Worm (Caenorhabditis elegans) whole organism, L1 larva: Measurements from ENCODE around the gene F18A11.3.
A peak's percentile ranks its signal among the peaks of the same experiment; 100 is the strongest.

ENCODE experiments used
- C16A3.4 ChIP-seq: fragments of 150-350 bp; optimal IDR thresholded peaks from 2 replicates; lab custom pipeline; 2014; ENCODE audit warnings: missing biosample characterization, missing genetic modification characterization
- C34B4.2 ChIP-seq: sonication (generic microtip); optimal IDR thresholded peaks from 2 replicates; lab custom pipeline; 2017; ENCODE audit warnings: mild to moderate bottlenecking, missing genetic modification characterization, missing compliant biosample characterization
- F16B12.6 ChIP-seq: fragments of 150-350 bp; optimal IDR thresholded peaks from 2 replicates; lab custom pipeline; 2014; ENCODE audit warnings: missing biosample characterization, missing genetic modification characterization
- Y116A8C.19 ChIP-seq: sonication (generic microtip); optimal IDR thresholded peaks from 2 replicates; lab custom pipeline; 2016; ENCODE audit warnings: missing compliant biosample characterization, missing genetic modification characterization, borderline replicate concordance
- ceh-63 ChIP-seq: fragments of 200-800 bp; sonication (Bioruptor generic); optimal IDR thresholded peaks from 2 replicates; lab custom pipeline; 2018; ENCODE audit warnings: mild to moderate bottlenecking, missing genetic modification characterization, missing compliant biosample characterization
- ceh-8 ChIP-seq: fragments of 200-800 bp; sonication (Bioruptor generic); optimal IDR thresholded peaks from 2 replicates; lab custom pipeline; 2018; ENCODE audit warnings: mild to moderate bottlenecking, missing genetic modification characterization, moderate library complexity, missing compliant biosample characterization
- ces-1 ChIP-seq: fragments of 150-350 bp; optimal IDR thresholded peaks from 2 replicates; lab custom pipeline; 2014; ENCODE audit warnings: missing biosample characterization, missing genetic modification reagents, missing genetic modification characterization
- dpl-1 ChIP-seq, 3 experiments: fragments of 150-350 bp in 2 of 3; sonication (generic microtip) in 1 of 3; optimal IDR thresholded peaks; 2 replicates each; lab custom pipeline; 2014 to 2017; ENCODE audit warnings: missing biosample characterization in 3 of 3, missing genetic modification characterization in 3 of 3, missing genetic modification reagents in 3 of 3
- dsc-1 ChIP-seq: sonication (generic microtip); optimal IDR thresholded peaks from 2 replicates; lab custom pipeline; 2016; ENCODE audit warnings: mild to moderate bottlenecking, missing genetic modification characterization, missing compliant biosample characterization
- efl-1 ChIP-seq, 4 experiments: fragments of 150-350 bp; optimal IDR thresholded peaks in 3 of 4; peaks in 1 of 4; 1 replicate in 1 of 4; 2 replicates in 3 of 4; lab custom pipeline; 2014; ENCODE audit warnings: missing biosample characterization in 2 of 4, missing genetic modification characterization in 2 of 4, missing genetic modification reagents in 2 of 4
- efl-3 ChIP-seq: fragments of 200-800 bp; sonication (Bioruptor generic); optimal IDR thresholded peaks from 2 replicates; lab custom pipeline; 2018; ENCODE audit warnings: mild to moderate bottlenecking, missing genetic modification characterization, missing compliant biosample characterization
- egl-13 ChIP-seq: sonication (generic microtip); optimal IDR thresholded peaks from 2 replicates; lab custom pipeline; 2016; ENCODE audit warnings: missing genotype, missing genetic modification reagents, missing genetic modification characterization, missing compliant biosample characterization
- elt-2 ChIP-seq: sonication (generic microtip); optimal IDR thresholded peaks from 2 replicates; lab custom pipeline; 2016; ENCODE audit warnings: missing genetic modification characterization, mild to moderate bottlenecking, inconsistent platforms, missing compliant biosample characterization, missing genetic modification reagents
- elt-3 ChIP-seq, 6 experiments: fragments of 150-350 bp in 1 of 6; sonication (generic microtip); optimal IDR thresholded peaks; 2 replicates each; lab custom pipeline; 2017 to 2018; ENCODE audit warnings: missing biosample characterization in 6 of 6, missing genetic modification characterization in 6 of 6, inconsistent platforms in 1 of 6
- fkh-4 ChIP-seq: sonication (generic microtip); optimal IDR thresholded peaks from 2 replicates; lab custom pipeline; 2016; ENCODE audit warnings: missing compliant biosample characterization, missing genetic modification characterization, borderline replicate concordance
- fkh-8 ChIP-seq: sonication (generic microtip); optimal IDR thresholded peaks from 2 replicates; lab custom pipeline; 2016; ENCODE audit warnings: mild to moderate bottlenecking, missing genetic modification characterization, missing compliant biosample characterization
- grh-1 ChIP-seq: fragments of 200-800 bp; sonication (Bioruptor generic); IDR thresholded peaks from 2 replicates; pipeline ENCODE4 v1.3.6; 2022; ENCODE audit warnings: missing genetic modification reagents, missing genetic modification characterization, missing compliant biosample characterization
- hlh-4 ChIP-seq: sonication (generic microtip); optimal IDR thresholded peaks from 2 replicates; lab custom pipeline; 2016; ENCODE audit warnings: mild to moderate bottlenecking, missing genetic modification characterization, missing compliant biosample characterization
- hpl-2 ChIP-seq: fragments of 150-350 bp; optimal IDR thresholded peaks from 2 replicates; lab custom pipeline; 2014; ENCODE audit warnings: missing biosample characterization, missing genetic modification reagents, missing genetic modification characterization
- irx-1 ChIP-seq: sonication (generic microtip); optimal IDR thresholded peaks from 2 replicates; lab custom pipeline; 2016; ENCODE audit warnings: missing genetic modification characterization, missing compliant biosample characterization
- isw-1 ChIP-seq: fragments of 200-800 bp; sonication (Bioruptor generic); IDR thresholded peaks from 2 replicates; pipeline ENCODE4 v1.3.6; 2022; ENCODE audit warnings: missing genetic modification characterization, missing compliant biosample characterization
- jun-1 ChIP-seq: fragments of 150-350 bp; optimal IDR thresholded peaks from 2 replicates; lab custom pipeline; 2014; ENCODE audit warnings: missing biosample characterization, missing genetic modification reagents, missing genetic modification characterization
- lin-13 ChIP-seq: fragments of 150-350 bp; optimal IDR thresholded peaks from 2 replicates; lab custom pipeline; 2014; ENCODE audit warnings: missing biosample characterization, missing genetic modification reagents, missing genetic modification characterization
- lin-39 ChIP-seq: fragments of 150-350 bp; optimal IDR thresholded peaks from 2 replicates; lab custom pipeline; 2014; ENCODE audit warnings: missing biosample characterization, missing genetic modification reagents, missing genetic modification characterization
- lir-3 ChIP-seq: sonication (generic microtip); optimal IDR thresholded peaks from 2 replicates; lab custom pipeline; 2016; ENCODE audit warnings: mild to moderate bottlenecking, missing genetic modification characterization, moderate library complexity, missing compliant biosample characterization; ENCODE audit not compliant: poor library complexity
- lsy-2 ChIP-seq, 2 experiments: fragments of 150-350 bp; optimal IDR thresholded peaks; 2 replicates each; lab custom pipeline; 2014; ENCODE audit warnings: missing biosample characterization in 2 of 2, missing genetic modification characterization in 2 of 2
- mab-9 ChIP-seq: fragments of 200-800 bp; sonication (Bioruptor generic); IDR thresholded peaks from 2 replicates; pipeline ENCODE4 v1.3.6; 2022; ENCODE audit warnings: missing genetic modification reagents, missing genetic modification characterization, missing compliant biosample characterization
- mdl-1 ChIP-seq, 2 experiments: fragments of 150-350 bp; optimal IDR thresholded peaks; 2 replicates each; lab custom pipeline; 2014 to 2017; ENCODE audit warnings: missing biosample characterization in 2 of 2, missing genetic modification characterization in 2 of 2, inconsistent platforms in 1 of 2
- mef-2 ChIP-seq: fragments of 150-350 bp; optimal IDR thresholded peaks from 2 replicates; lab custom pipeline; 2014; ENCODE audit warnings: missing biosample characterization, missing genetic modification characterization
- mep-1 ChIP-seq: fragments of 150-350 bp; optimal IDR thresholded peaks from 2 replicates; lab custom pipeline; 2014; ENCODE audit warnings: missing biosample characterization, missing genetic modification characterization
- nhr-11 ChIP-seq: fragments of 150-350 bp; optimal IDR thresholded peaks from 2 replicates; lab custom pipeline; 2014; ENCODE audit warnings: missing biosample characterization, missing genetic modification characterization
- nhr-19 ChIP-seq: fragments of 200-800 bp; sonication (Bioruptor generic); conservative IDR thresholded peaks from 2 replicates; pipeline ENCODE4 v1.3.6; 2022; ENCODE audit warnings: missing genetic modification characterization, missing compliant biosample characterization
- nhr-20 ChIP-seq: sonication (generic microtip); optimal IDR thresholded peaks from 2 replicates; lab custom pipeline; 2016; ENCODE audit warnings: mild to moderate bottlenecking, missing genetic modification characterization, missing compliant biosample characterization
- nhr-28 ChIP-seq: fragments of 150-350 bp; optimal IDR thresholded peaks from 2 replicates; lab custom pipeline; 2014; ENCODE audit warnings: missing biosample characterization, missing genetic modification characterization
- nhr-47 ChIP-seq: sonication (generic microtip); optimal IDR thresholded peaks from 2 replicates; lab custom pipeline; 2016; ENCODE audit warnings: mild to moderate bottlenecking, missing genetic modification characterization, moderate library complexity, missing compliant biosample characterization
- nhr-71 ChIP-seq: sonication (generic microtip); optimal IDR thresholded peaks from 2 replicates; lab custom pipeline; 2016; ENCODE audit warnings: mild to moderate bottlenecking, missing genetic modification characterization, moderate library complexity, missing compliant biosample characterization
- nhr-84 ChIP-seq: sonication (generic microtip); optimal IDR thresholded peaks from 2 replicates; lab custom pipeline; 2017; ENCODE audit warnings: missing biosample characterization, missing genetic modification characterization
- nhr-85 ChIP-seq: sonication (generic microtip); peaks from one replicate; lab custom pipeline; 2016; ENCODE audit warnings: missing genetic modification characterization, inconsistent platforms, missing compliant biosample characterization
- nhr-90 ChIP-seq: sonication (generic microtip); optimal IDR thresholded peaks from 2 replicates; lab custom pipeline; 2016; ENCODE audit warnings: mild to moderate bottlenecking, missing genetic modification characterization, missing compliant biosample characterization; ENCODE audit not compliant: poor library complexity
- pag-3 ChIP-seq: sonication (generic microtip); optimal IDR thresholded peaks from 2 replicates; lab custom pipeline; 2017; ENCODE audit warnings: missing genetic modification characterization, mild to moderate bottlenecking, missing compliant biosample characterization, antibody characterized with exemption, borderline replicate concordance; ENCODE audit not compliant: insufficient read depth
- pqm-1 ChIP-seq: sonication (generic microtip); optimal IDR thresholded peaks from 3 replicates; lab custom pipeline; 2017; ENCODE audit warnings: missing biosample characterization, missing genetic modification characterization
- rnt-1 ChIP-seq: sonication (generic microtip); optimal IDR thresholded peaks from 2 replicates; lab custom pipeline; 2016; ENCODE audit warnings: mild to moderate bottlenecking, missing genetic modification characterization, moderate library complexity, missing compliant biosample characterization
- skn-1 ChIP-seq: fragments of 150-350 bp; optimal IDR thresholded peaks from 2 replicates; lab custom pipeline; 2014; ENCODE audit warnings: missing biosample characterization, missing genetic modification characterization
- snpc-4 ChIP-seq: fragments of 150-350 bp; optimal IDR thresholded peaks from 2 replicates; lab custom pipeline; 2014; ENCODE audit warnings: missing biosample characterization, missing genetic modification characterization
- snu-23 ChIP-seq: sonication (generic microtip); optimal IDR thresholded peaks from 2 replicates; lab custom pipeline; 2016; ENCODE audit warnings: missing genetic modification characterization, missing compliant biosample characterization
- swsn-7 ChIP-seq: sonication (generic microtip); optimal IDR thresholded peaks from 2 replicates; lab custom pipeline; 2016; ENCODE audit warnings: missing genetic modification characterization, missing compliant biosample characterization
- tbx-2 ChIP-seq: sonication (generic microtip); optimal IDR thresholded peaks from 2 replicates; lab custom pipeline; 2016; ENCODE audit warnings: missing genetic modification characterization, missing compliant biosample characterization
- unc-130 ChIP-seq: fragments of 150-350 bp; optimal IDR thresholded peaks from 2 replicates; lab custom pipeline; 2017; ENCODE audit warnings: missing biosample characterization, missing genetic modification characterization, inconsistent platforms
- unc-30 ChIP-seq: sonication (generic microtip); optimal IDR thresholded peaks from 2 replicates; lab custom pipeline; 2017; ENCODE audit warnings: missing biosample characterization, missing genetic modification characterization
- unc-98 ChIP-seq: fragments of 200-800 bp; sonication (Bioruptor generic); IDR thresholded peaks from 2 replicates; pipeline ENCODE4 v1.3.6; 2022; ENCODE audit warnings: missing genetic modification characterization, missing compliant biosample characterization
- xbp-1 ChIP-seq: sonication (generic microtip); optimal IDR thresholded peaks from 2 replicates; lab custom pipeline; 2016; ENCODE audit warnings: missing genetic modification characterization, missing compliant biosample characterization
- zag-1 ChIP-seq: fragments of 150-350 bp; optimal IDR thresholded peaks from 2 replicates; lab custom pipeline; 2014; ENCODE audit warnings: missing biosample characterization, missing genetic modification characterization
- ztf-11 ChIP-seq, 2 experiments: sonication (generic microtip); optimal IDR thresholded peaks; 2 replicates each; lab custom pipeline; 2016 to 2017; ENCODE audit warnings: missing genetic modification characterization in 2 of 2, missing biosample characterization in 1 of 2, missing compliant biosample characterization in 1 of 2

Gene F18A11.3

DNA sequence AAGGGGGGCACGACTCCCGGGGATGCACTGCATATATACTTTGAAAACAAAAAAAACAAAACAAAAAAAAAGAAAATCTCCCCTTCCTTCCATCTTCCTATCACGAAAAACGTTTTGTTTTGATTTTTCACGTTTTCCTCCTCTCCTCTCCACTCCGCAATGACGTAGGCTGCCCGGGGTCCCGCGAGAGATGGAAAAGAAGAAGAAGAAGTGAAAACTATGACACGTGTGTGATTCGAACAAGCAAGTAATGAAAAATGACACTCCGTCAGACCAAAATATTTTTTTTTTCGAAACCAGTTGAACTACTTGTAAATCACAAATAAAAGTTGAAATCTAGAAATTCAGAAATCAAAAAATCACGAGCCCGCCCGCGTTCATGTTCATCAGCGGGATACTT is 28.6 kb upstream of the F18A11.3 start (continued):
- TF ChIP-seq ztf-11 (tag; optimal IDR thresholded peaks at IDR 0.05; lab: Kevin White, UChicago) (no peak), dpl-1 (GFP tag; optimal IDR thresholded peaks at IDR 0.05; lab: Kevin White, UChicago) (peak in 2 of 3 experiments; percentile 10 to 22), fkh-8 (tag; lab: Kevin White, UChicago) (no peak), pag-3 (no peak), egl-13 (tag; lab: Kevin White, UChicago) (no peak), nhr-71 (tag; lab: Kevin White, UChicago) (peak; percentile 70), mab-9 (GFP tag; lab: Robert Waterston, UW) (no peak), grh-1 (no peak), mef-2 (no peak), efl-3 (GFP tag; lab: Kevin White, UChicago) (no peak), nhr-47 (tag; lab: Kevin White, UChicago) (no peak), xbp-1 (tag; lab: Kevin White, UChicago) (no peak), rnt-1 (tag; lab: Kevin White, UChicago) (peak; percentile 56), swsn-7 (tag; lab: Kevin White, UChicago) (no peak), C34B4.2 (tag; lab: Kevin White, UChicago) (no peak), ces-1 (GFP tag; lab: Kevin White, UChicago) (no peak), snu-23 (GFP tag; lab: Kevin White, UChicago) (peak; percentile 47), nhr-20 (tag; lab: Kevin White, UChicago) (peak; percentile 4), elt-2 (no peak), nhr-90 (tag; lab: Kevin White, UChicago) (no peak), snpc-4 (tag; lab: Kevin White, UChicago) (no peak), unc-98 (no peak), irx-1 (no peak), nhr-11 (tag; lab: Kevin White, UChicago) (no peak), dsc-1 (no peak), hlh-4 (tag; lab: Kevin White, UChicago) (no peak), ceh-63 (GFP tag; lab: Kevin White, UChicago) (no peak), C16A3.4 (tag; lab: Kevin White, UChicago) (no peak), nhr-19 (GFP tag; lab: Robert Waterston, UW) (0 out of 2 replicates have a peak, but pooled peaks have one; percentile 13), lin-39 (tag; lab: Kevin White, UChicago) (peak; percentile 45), isw-1 (GFP tag; lab: Robert Waterston, UW) (no peak), jun-1 (no peak), fkh-4 (tag; lab: Kevin White, UChicago) (no peak), elt-3 (tag; optimal IDR thresholded peaks at IDR 0.05; lab: Kevin White, UChicago) (peak in 1 of 6 experiments; percentile 5), lsy-2 (tag; optimal IDR thresholded peaks at IDR 0.05; lab: Kevin White, UChicago) (peak; percentile 17 to 44), nhr-28 (no peak), Y116A8C.19 (tag; lab: Kevin White, UChicago) (no peak), zag-1 (tag; lab: Kevin White, UChicago) (no peak), mdl-1 (tag; optimal IDR thresholded peaks at IDR 0.05; lab: Kevin White, UChicago) (peak in 1 of 2 experiments; percentile 10), lin-13 (GFP tag; lab: Kevin White, UChicago) (no peak), nhr-85 (tag; lab: Kevin White, UChicago) (no peak), lir-3 (no peak), pqm-1 (tag; lab: Kevin White, UChicago) (no peak), mep-1 (tag; lab: Kevin White, UChicago) (no peak), F16B12.6 (tag; lab: Kevin White, UChicago) (no peak), tbx-2 (tag; lab: Kevin White, UChicago) (no peak), unc-130 (tag; lab: Kevin White, UChicago) (peak; percentile 43), ceh-8 (no peak), nhr-84 (tag; lab: Kevin White, UChicago) (no peak), skn-1 (tag; lab: Kevin White, UChicago) (no peak), efl-1 (optimal IDR thresholded peaks at IDR 0.05; lab: Kevin White, UChicago) (peak in 1 of 2 experiments; percentile 15), efl-1 (GFP tag; optimal IDR thresholded peaks at IDR 0.05 in 1 of 2; lab: Kevin White, UChicago) (peak in 1 of 2 experiments; percentile 80), unc-30 (tag; lab: Kevin White, UChicago) (no peak), hpl-2 (GFP tag; lab: Kevin White, UChicago) (no peak)
